Fruit fly (Drosophila melanogaster) whole organism, embryonic: Measurements from ENCODE around the gene nmo.

Source experiments
- ATbp ChIP-seq: fragments of 200-800 bp; sonication (Bioruptor generic); optimal IDR thresholded peaks from 2 replicates; lab custom pipeline; 2017; ENCODE audit warnings: missing biosample characterization, mild to moderate bottlenecking, missing genetic modification characterization, missing genetic modification reagents
- Aef1 ChIP-seq: fragments of 200-800 bp; sonication (Bioruptor generic); IDR thresholded peaks from 3 replicates; pipeline ENCODE4 v1.3.6; 2022; ENCODE audit warnings: missing biosample characterization, missing genetic modification characterization
- Asciz ChIP-seq: fragments of 200-800 bp; sonication (Bioruptor generic); optimal IDR thresholded peaks from 2 replicates; lab custom pipeline; 2017; ENCODE audit warnings: missing biosample characterization, mild to moderate bottlenecking, missing genetic modification characterization, missing genetic modification reagents
- Atf6 ChIP-seq: fragments of 200-800 bp; sonication (Bioruptor generic); IDR thresholded peaks from 2 replicates; pipeline ENCODE4 v1.3.6; 2022; ENCODE audit warnings: missing biosample characterization, missing genetic modification characterization
- CG12071 ChIP-seq: fragments of 200-800 bp; sonication (Bioruptor generic); optimal IDR thresholded peaks from 3 replicates; lab custom pipeline; 2018; ENCODE audit warnings: missing biosample characterization, mild to moderate bottlenecking, missing genetic modification characterization
- CG12104 ChIP-seq: fragments of 200-800 bp; sonication (Bioruptor generic); optimal IDR thresholded peaks from 3 replicates; lab custom pipeline; 2016; ENCODE audit warnings: missing biosample characterization, missing genetic modification characterization
- CG12659 ChIP-seq: fragments of 200-800 bp; sonication (Bioruptor generic); optimal IDR thresholded peaks from 3 replicates; lab custom pipeline; 2017; ENCODE audit warnings: mild to moderate bottlenecking, missing biosample characterization, missing genetic modification reagents, missing genetic modification characterization
- CG15073 ChIP-seq: fragments of 200-800 bp; sonication (Bioruptor generic); optimal IDR thresholded peaks from 2 replicates; lab custom pipeline; 2016; ENCODE audit warnings: missing biosample characterization, missing genetic modification characterization
- CG1529 ChIP-seq: fragments of 200-800 bp; sonication (Bioruptor generic); optimal IDR thresholded peaks from 3 replicates; lab custom pipeline; 2018; ENCODE audit warnings: missing biosample characterization, missing genetic modification characterization
- CG15479 ChIP-seq: fragments of 200-800 bp; sonication (Bioruptor generic); optimal IDR thresholded peaks from 3 replicates; lab custom pipeline; 2019; ENCODE audit warnings: missing biosample characterization, mild to moderate bottlenecking, missing genetic modification characterization, moderate library complexity
- CG17186 ChIP-seq: fragments of 200-800 bp; sonication (Bioruptor generic); optimal IDR thresholded peaks from 3 replicates; lab custom pipeline; 2017; ENCODE audit warnings: missing biosample characterization, missing genetic modification reagents, missing genetic modification characterization
- CG17912 ChIP-seq: fragments of 200-800 bp; sonication (Bioruptor generic); optimal IDR thresholded peaks from 2 replicates; lab custom pipeline; 2018; ENCODE audit warnings: missing biosample characterization, mild to moderate bottlenecking, missing genetic modification characterization
- CG31441 ChIP-seq: fragments of 200-800 bp; sonication (Bioruptor generic); IDR thresholded peaks from 2 replicates; pipeline ENCODE4 v1.3.6; 2022; ENCODE audit warnings: missing biosample characterization, missing genetic modification characterization
- CG33213 ChIP-seq: fragments of 200-800 bp; sonication (Bioruptor generic); optimal IDR thresholded peaks from 3 replicates; lab custom pipeline; 2016; ENCODE audit warnings: missing biosample characterization, missing genetic modification characterization
- CG42726 ChIP-seq: fragments of 200-800 bp; sonication (Bioruptor generic); IDR thresholded peaks from 2 replicates; pipeline ENCODE4 v1.3.6; 2022; ENCODE audit warnings: missing biosample characterization, missing genetic modification characterization; ENCODE audit not compliant: partially characterized antibody
- CG4328 ChIP-seq: fragments of 200-800 bp; sonication (Bioruptor generic); optimal IDR thresholded peaks from 3 replicates; lab custom pipeline; 2017; ENCODE audit warnings: missing biosample characterization, missing genetic modification reagents, missing genetic modification characterization
- CG4730 ChIP-seq: fragments of 200-800 bp; sonication (Bioruptor generic); IDR thresholded peaks from 2 replicates; pipeline ENCODE4 v1.3.6; 2022; ENCODE audit warnings: missing biosample characterization, missing genetic modification characterization
- CG6654 ChIP-seq: fragments of 200-800 bp; sonication (Bioruptor generic); optimal IDR thresholded peaks from 2 replicates; lab custom pipeline; 2017; ENCODE audit warnings: missing biosample characterization, mild to moderate bottlenecking, missing genetic modification characterization
- CG7271 ChIP-seq: fragments of 200-800 bp; sonication (Bioruptor generic); optimal IDR thresholded peaks from 2 replicates; lab custom pipeline; 2018; ENCODE audit warnings: missing biosample characterization, mild to moderate bottlenecking, missing genetic modification characterization, moderate library complexity
- CG7928 ChIP-seq: fragments of 200-800 bp; sonication (Bioruptor generic); optimal IDR thresholded peaks from 2 replicates; lab custom pipeline; 2017; ENCODE audit warnings: missing biosample characterization, mild to moderate bottlenecking, missing genetic modification characterization
- CG7963 ChIP-seq: fragments of 200-800 bp; sonication (Bioruptor generic); IDR thresholded peaks from 3 replicates; pipeline ENCODE4 v1.3.6; 2022; ENCODE audit warnings: missing biosample characterization, missing genetic modification characterization; ENCODE audit not compliant: partially characterized antibody
- CG8388 ChIP-seq: fragments of 200-800 bp; sonication (Bioruptor generic); optimal IDR thresholded peaks from 2 replicates; lab custom pipeline; 2019; ENCODE audit warnings: missing biosample characterization, mild to moderate bottlenecking, missing genetic modification characterization, moderate library complexity
- CG9727 ChIP-seq: fragments of 200-800 bp; sonication (Bioruptor generic); optimal IDR thresholded peaks from 3 replicates; lab custom pipeline; 2017; ENCODE audit warnings: missing biosample characterization, mild to moderate bottlenecking, missing genetic modification characterization
- E2f1 ChIP-seq: fragments of 200-800 bp; sonication (Bioruptor generic); IDR thresholded peaks from 2 replicates; pipeline ENCODE4 v1.3.6; 2022; ENCODE audit warnings: missing biosample characterization, missing genetic modification characterization
- Ets65A ChIP-seq: fragments of 200-800 bp; sonication (Bioruptor generic); peaks from one replicate; lab custom pipeline; 2016; ENCODE audit warnings: missing biosample characterization, missing genetic modification characterization
- HLH54F ChIP-seq: fragments of 200-800 bp; sonication (Bioruptor generic); optimal IDR thresholded peaks from 3 replicates; lab custom pipeline; 2016; ENCODE audit warnings: missing biosample characterization, missing genetic modification characterization
- Hr51 ChIP-seq, 2 experiments: fragments of 200-800 bp; sonication (Bioruptor generic); optimal IDR thresholded peaks; 2 replicates in 1 of 2; 3 replicates in 1 of 2; lab custom pipeline; 2016 to 2018; ENCODE audit warnings: missing biosample characterization in 2 of 2, missing genetic modification characterization in 2 of 2, mild to moderate bottlenecking in 1 of 2, moderate library complexity in 1 of 2
- MESR4 ChIP-seq: fragments of 200-800 bp; sonication (Bioruptor generic); optimal IDR thresholded peaks from 2 replicates; lab custom pipeline; 2018; ENCODE audit warnings: missing biosample characterization, mild to moderate bottlenecking, missing genetic modification characterization, moderate library complexity
- Nf-YA ChIP-seq: fragments of 200-800 bp; sonication (Bioruptor generic); IDR thresholded peaks from 2 replicates; pipeline ENCODE4 v1.3.6; 2022; ENCODE audit warnings: missing biosample characterization, missing genetic modification characterization
- Oli ChIP-seq: fragments of 200-800 bp; sonication (Bioruptor generic); optimal IDR thresholded peaks from 2 replicates; lab custom pipeline; 2018; ENCODE audit warnings: missing biosample characterization, mild to moderate bottlenecking, missing genetic modification characterization, moderate library complexity
- Poxn ChIP-seq: fragments of 200-800 bp; sonication (Bioruptor generic); IDR thresholded peaks from 2 replicates; pipeline ENCODE4 v1.3.6; 2022; ENCODE audit warnings: missing biosample characterization, missing genetic modification characterization
- Rfx ChIP-seq: fragments of 200-800 bp; sonication (Bioruptor generic); IDR thresholded peaks from 2 replicates; pipeline ENCODE4 v1.3.6; 2022; ENCODE audit warnings: missing biosample characterization, missing genetic modification characterization
- Scr ChIP-seq: fragments of 200-800 bp; sonication (Bioruptor generic); IDR thresholded peaks from 2 replicates; pipeline ENCODE4 v1.3.6; 2022; ENCODE audit warnings: missing biosample characterization, missing genetic modification characterization; ENCODE audit not compliant: partially characterized antibody
- Sry-δ ChIP-seq: fragments of 200-800 bp; sonication (Bioruptor generic); optimal IDR thresholded peaks from 2 replicates; lab custom pipeline; 2016; ENCODE audit warnings: missing biosample characterization, missing genetic modification characterization
- Vsx1 ChIP-seq: fragments of 200-800 bp; sonication (Bioruptor generic); optimal IDR thresholded peaks from 2 replicates; lab custom pipeline; 2017; ENCODE audit warnings: missing biosample characterization, mild to moderate bottlenecking, missing genetic modification characterization, missing genetic modification reagents
- al ChIP-seq: fragments of 200-800 bp; sonication (Bioruptor generic); IDR thresholded peaks from 2 replicates; pipeline ENCODE4 v1.3.6; 2022; ENCODE audit warnings: missing biosample characterization, missing genetic modification characterization
- bigmax ChIP-seq: fragments of 200-800 bp; sonication (Bioruptor generic); optimal IDR thresholded peaks from 2 replicates; lab custom pipeline; 2018; ENCODE audit warnings: missing biosample characterization, mild to moderate bottlenecking, missing genetic modification characterization
- br ChIP-seq: fragments of >200 bp; optimal IDR thresholded peaks from 2 replicates; lab custom pipeline; 2017
- gcm ChIP-seq: fragments of 200-800 bp; sonication (Bioruptor generic); optimal IDR thresholded peaks from 2 replicates; lab custom pipeline; 2019; ENCODE audit warnings: missing biosample characterization, mild to moderate bottlenecking, missing genetic modification characterization, moderate library complexity
- gt ChIP-seq: fragments of 200-800 bp; sonication (Bioruptor generic); IDR thresholded peaks from 2 replicates; pipeline ENCODE4 v1.3.6; 2022; ENCODE audit warnings: missing biosample characterization, missing genetic modification characterization
- jigr1 ChIP-seq: fragments of 200-800 bp; sonication (Bioruptor generic); IDR thresholded peaks from 3 replicates; pipeline ENCODE4 v1.3.6; 2022; ENCODE audit warnings: missing biosample characterization, missing genetic modification characterization
- lab ChIP-seq: fragments of 200-800 bp; sonication (Bioruptor generic); optimal IDR thresholded peaks from 3 replicates; lab custom pipeline; 2017; ENCODE audit warnings: missing biosample characterization, missing genetic modification characterization, mild to moderate bottlenecking, moderate library complexity, missing genetic modification reagents
- lbe ChIP-seq: fragments of 200-800 bp; sonication (Bioruptor generic); optimal IDR thresholded peaks from 2 replicates; lab custom pipeline; 2016; ENCODE audit warnings: missing biosample characterization, mild to moderate bottlenecking, missing genetic modification characterization
- lmd ChIP-seq: fragments of 200-800 bp; sonication (Bioruptor generic); IDR thresholded peaks from 2 replicates; pipeline ENCODE4 v1.3.6; 2022; ENCODE audit warnings: missing biosample characterization, missing genetic modification characterization
- lov ChIP-seq, 2 experiments: fragments of 200-800 bp in 1 of 2; fragments of >200 bp in 1 of 2; sonication (Bioruptor generic) in 1 of 2; IDR thresholded peaks in 1 of 2; optimal IDR thresholded peaks in 1 of 2; 2 replicates in 1 of 2; 3 replicates in 1 of 2; pipeline versions ENCODE4 v1.3.6 to Lab custom; 2017 to 2022; ENCODE audit warnings: missing biosample characterization in 1 of 2, missing genetic modification characterization in 1 of 2
- nmo ChIP-seq: fragments of 200-800 bp; sonication (Bioruptor generic); optimal IDR thresholded peaks from 2 replicates; lab custom pipeline; 2018; ENCODE audit warnings: missing biosample characterization, mild to moderate bottlenecking, missing genetic modification characterization, moderate library complexity
- psq ChIP-seq: fragments of 200-800 bp; sonication (Bioruptor generic); optimal IDR thresholded peaks from 2 replicates; lab custom pipeline; 2017; ENCODE audit warnings: missing biosample characterization, missing genetic modification characterization
- tio ChIP-seq: fragments of 200-800 bp; sonication (Bioruptor generic); optimal IDR thresholded peaks from 2 replicates; lab custom pipeline; 2017; ENCODE audit warnings: missing biosample characterization, missing genetic modification characterization, inconsistent platforms
- tx ChIP-seq: fragments of 200-800 bp; sonication (Bioruptor generic); optimal IDR thresholded peaks from 2 replicates; lab custom pipeline; 2016; ENCODE audit warnings: missing biosample characterization, missing genetic modification characterization
- zen ChIP-seq: fragments of 200-800 bp; sonication (Bioruptor generic); optimal IDR thresholded peaks from 3 replicates; lab custom pipeline; 2018; ENCODE audit warnings: missing biosample characterization, mild to moderate bottlenecking, missing genetic modification characterization, moderate library complexity

nmo gene

DNA sequence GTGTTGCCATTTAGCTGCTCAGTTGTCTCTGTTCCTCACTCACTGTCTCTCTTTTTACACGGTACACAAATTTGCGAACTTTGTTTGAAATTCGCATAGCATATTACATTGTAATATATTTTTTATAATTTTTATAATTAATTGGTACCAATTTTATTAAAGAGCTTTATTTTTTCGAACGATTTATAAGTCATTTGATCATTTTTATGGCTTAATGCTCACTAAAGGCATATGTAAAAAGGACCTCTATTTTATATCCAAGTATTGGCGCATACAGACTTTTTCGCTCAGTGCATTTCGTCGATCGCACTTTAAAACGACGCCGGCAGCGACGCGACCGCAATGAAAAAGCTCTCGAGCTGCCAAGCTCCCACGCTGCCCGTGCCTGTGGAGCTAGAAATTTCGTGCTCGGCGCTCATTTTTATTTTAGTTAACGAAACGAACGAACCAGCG, 117.3 kb downstream of the nmo start (continued):
- TF ChIP-seq CG31441 (GFP tag; lab: Robert Waterston, UW), result peak; percentile 92
- TF ChIP-seq CG15073 (GFP tag; lab: Kevin White, UChicago), result peak; percentile 41
- TF ChIP-seq CG7271 (tag; lab: Kevin White, UChicago), result no peak
- TF ChIP-seq CG17186 (GFP tag; lab: Kevin White, UChicago), result no peak
- peak; percentile 95 for TF ChIP-seq CG12104 (GFP tag; lab: Kevin White, UChicago)
- peak; percentile 98 for TF ChIP-seq Atf6
- TF ChIP-seq lov (optimal IDR thresholded peaks at IDR 0.05; lab: Kevin White, UChicago), result no peak
- peak; percentile 60; the same call in 1 of the 3 replicates for TF ChIP-seq lov (GFP tag; IDR thresholded peaks at IDR 0.05; lab: Robert Waterston, UW)
- no peak for TF ChIP-seq br (lab: Kevin White, UChicago)
- peak; percentile 67 for TF ChIP-seq CG17912
- TF ChIP-seq jigr1 (GFP tag; lab: Robert Waterston, UW), result peak; percentile 79; the same call in 2 of the 3 replicates
- peak; percentile 91 for TF ChIP-seq E2f1
- TF ChIP-seq tx, result peak; percentile 72
- peak; percentile 70 for TF ChIP-seq CG12071 (GFP tag; lab: Kevin White, UChicago)
- peak; percentile 78 for TF ChIP-seq zen
- TF ChIP-seq HLH54F, result peak; percentile 87
- peak; percentile 95 for TF ChIP-seq CG4328 (GFP tag; lab: Kevin White, UChicago)
- peak; percentile 88 for TF ChIP-seq ATbp (GFP tag; lab: Kevin White, UChicago)
- TF ChIP-seq CG7928 (GFP tag; lab: Kevin White, UChicago), result peak; percentile 79
- peak; percentile 93 for TF ChIP-seq nmo (GFP tag; lab: Kevin White, UChicago)
- TF ChIP-seq CG33213 (GFP tag; lab: Kevin White, UChicago), result peak; percentile 76
- TF ChIP-seq Scr, result no peak
- peak; percentile 90 for TF ChIP-seq CG4730
- peak; percentile 97 for TF ChIP-seq al (GFP tag; lab: Robert Waterston, UW)
- TF ChIP-seq bigmax (GFP tag; lab: Kevin White, UChicago), result no peak
- no peak for TF ChIP-seq CG42726 (GFP tag; lab: Robert Waterston, UW)
- TF ChIP-seq gcm (GFP tag; lab: Kevin White, UChicago), result peak; percentile 88
- peak; percentile 95 for TF ChIP-seq tio (GFP tag; lab: Kevin White, UChicago)
- peak; percentile 96 for TF ChIP-seq Aef1 (GFP tag; lab: Robert Waterston, UW)
- peak; percentile 86 for TF ChIP-seq Vsx1 (GFP tag; lab: Kevin White, UChicago)
- peak; percentile 98 for TF ChIP-seq Rfx (GFP tag; lab: Robert Waterston, UW)
- peak; percentile 95 for TF ChIP-seq Oli (tag; lab: Kevin White, UChicago)
- peak; percentile 97 for TF ChIP-seq lmd
- peak; percentile 90 to 98 for TF ChIP-seq Hr51 (GFP tag; optimal IDR thresholded peaks at IDR 0.05; lab: Kevin White, UChicago)
- TF ChIP-seq CG1529 (GFP tag; lab: Kevin White, UChicago), result peak; percentile 69
- peak; percentile 53 for TF ChIP-seq lbe (GFP tag; lab: Kevin White, UChicago)
- peak; percentile 98 for TF ChIP-seq CG12659 (GFP tag; lab: Kevin White, UChicago)
- peak; percentile 79 for TF ChIP-seq CG6654 (GFP tag; lab: Kevin White, UChicago)
- TF ChIP-seq psq (GFP tag; lab: Kevin White, UChicago), result peak; percentile 81
- TF ChIP-seq lab (GFP tag; lab: Kevin White, UChicago), result peak; percentile 96
- TF ChIP-seq CG9727 (GFP tag; lab: Kevin White, UChicago), result peak; percentile 94
- TF ChIP-seq Ets65A, result peak; percentile 96
- TF ChIP-seq Sry-δ, result peak; percentile 28
- peak; percentile 86 for TF ChIP-seq CG8388 (GFP tag; lab: Kevin White, UChicago)
- no peak for TF ChIP-seq CG7963
- TF ChIP-seq gt, result 0 out of 2 replicates have a peak, but pooled peaks have one; percentile 47
- TF ChIP-seq Asciz (GFP tag; lab: Kevin White, UChicago), result peak; percentile 84
- peak; percentile 96 for TF ChIP-seq Poxn (GFP tag; lab: Robert Waterston, UW)
- TF ChIP-seq CG15479 (GFP tag; lab: Kevin White, UChicago), result no peak
- peak; percentile 20 for TF ChIP-seq MESR4 (GFP tag; lab: Kevin White, UChicago)
- TF ChIP-seq Nf-YA (GFP tag; lab: Robert Waterston, UW), result peak; percentile 86
